Fruit fly (Drosophila melanogaster) whole organism, embryonic: ENCODE data around the gene Dpm1.
A peak's percentile ranks its signal among the peaks of the same experiment; 100 is the strongest.

Experiments
- Adf1 ChIP-seq: fragments of 200-800 bp; sonication (Bioruptor generic); IDR thresholded peaks from 2 replicates; pipeline ENCODE4 v1.3.6; 2022; ENCODE audit warnings: missing biosample characterization, missing genetic modification characterization
- Bgb ChIP-seq: fragments of 200-800 bp; sonication (Bioruptor generic); IDR thresholded peaks from 2 replicates; pipeline ENCODE4 v1.3.6; 2022; ENCODE audit warnings: missing biosample characterization, missing genetic modification characterization; ENCODE audit not compliant: partially characterized antibody
- CG1024 ChIP-seq: fragments of 200-800 bp; sonication (Bioruptor generic); IDR thresholded peaks from 2 replicates; pipeline ENCODE4 v1.3.6; 2022; ENCODE audit warnings: missing biosample characterization, missing genetic modification characterization
- CG10565 ChIP-seq: fragments of 200-800 bp; sonication (Bioruptor generic); optimal IDR thresholded peaks from 3 replicates; lab custom pipeline; 2016; ENCODE audit warnings: missing biosample characterization, mild to moderate bottlenecking, missing genetic modification characterization
- CG12236 ChIP-seq: fragments of 200-800 bp; sonication (Bioruptor generic); optimal IDR thresholded peaks from 2 replicates; lab custom pipeline; 2016; ENCODE audit warnings: missing biosample characterization, missing genetic modification characterization
- CG12391 ChIP-seq: fragments of 200-800 bp; sonication (Bioruptor generic); optimal IDR thresholded peaks from 3 replicates; lab custom pipeline; 2018; ENCODE audit warnings: missing biosample characterization, mild to moderate bottlenecking, missing genetic modification characterization, moderate library complexity
- CG13296 ChIP-seq: fragments of 200-800 bp; sonication (Bioruptor generic); optimal IDR thresholded peaks from 3 replicates; lab custom pipeline; 2018; ENCODE audit warnings: missing biosample characterization, mild to moderate bottlenecking, missing genetic modification characterization
- CG13624 ChIP-seq: fragments of 200-800 bp; sonication (Bioruptor generic); optimal IDR thresholded peaks from 2 replicates; lab custom pipeline; 2016; ENCODE audit warnings: missing biosample characterization, missing genetic modification characterization
- CG13775 ChIP-seq: fragments of 200-800 bp; sonication (Bioruptor generic); optimal IDR thresholded peaks from 3 replicates; lab custom pipeline; 2017; ENCODE audit warnings: missing biosample characterization, mild to moderate bottlenecking, missing genetic modification characterization
- CG15514 ChIP-seq: fragments of 200-800 bp; sonication (Bioruptor generic); optimal IDR thresholded peaks from 3 replicates; lab custom pipeline; 2017; ENCODE audit warnings: missing biosample characterization, missing genetic modification characterization, mild to moderate bottlenecking, moderate library complexity, missing genetic modification reagents
- CG17359 ChIP-seq: fragments of 200-800 bp; sonication (Bioruptor generic); optimal IDR thresholded peaks from 3 replicates; lab custom pipeline; 2018; ENCODE audit warnings: missing biosample characterization, mild to moderate bottlenecking, missing genetic modification characterization, moderate library complexity
- CG1792 ChIP-seq: fragments of 200-800 bp; sonication (Bioruptor generic); optimal IDR thresholded peaks from 2 replicates; lab custom pipeline; 2016; ENCODE audit warnings: missing biosample characterization, missing genetic modification characterization
- CG18599 ChIP-seq: fragments of 200-800 bp; sonication (Bioruptor generic); optimal IDR thresholded peaks from 3 replicates; lab custom pipeline; 2017; ENCODE audit warnings: missing biosample characterization, missing genetic modification characterization, mild to moderate bottlenecking, moderate library complexity, missing genetic modification reagents
- CG30020 ChIP-seq: fragments of 200-800 bp; optimal IDR thresholded peaks from 2 replicates; lab custom pipeline; 2019; ENCODE audit warnings: missing biosample characterization, mild to moderate bottlenecking, missing genetic modification characterization, moderate library complexity
- CG32532 ChIP-seq: fragments of 200-800 bp; sonication (Bioruptor generic); IDR thresholded peaks from 2 replicates; pipeline ENCODE4 v1.3.6; 2022; ENCODE audit warnings: missing biosample characterization, missing genetic modification characterization
- CG34224 ChIP-seq: fragments of 200-800 bp; sonication (Bioruptor generic); IDR thresholded peaks from 3 replicates; pipeline ENCODE4 v1.3.6; 2022; ENCODE audit warnings: missing biosample characterization, missing genetic modification characterization; ENCODE audit not compliant: partially characterized antibody
- CG34422 ChIP-seq: fragments of 200-800 bp; sonication (Bioruptor generic); IDR thresholded peaks from 3 replicates; pipeline ENCODE4 v1.3.6; 2022; ENCODE audit warnings: missing biosample characterization, missing genetic modification characterization
- CG3726 ChIP-seq: fragments of 200-800 bp; sonication (Bioruptor generic); IDR thresholded peaks from 3 replicates; pipeline ENCODE4, ENCODE4 v1.3.6; 2022; ENCODE audit warnings: missing biosample characterization, missing genetic modification characterization
- CG4820 ChIP-seq: fragments of 200-800 bp; sonication (Bioruptor generic); optimal IDR thresholded peaks from 3 replicates; lab custom pipeline; 2016; ENCODE audit warnings: missing biosample characterization, missing genetic modification characterization
- CG9215 ChIP-seq: fragments of 200-800 bp; sonication (Bioruptor generic); IDR thresholded peaks from 2 replicates; pipeline ENCODE4 v1.3.6; 2022; ENCODE audit warnings: missing biosample characterization, missing genetic modification characterization
- Camta ChIP-seq: fragments of 200-800 bp; sonication (Bioruptor generic); optimal IDR thresholded peaks from 2 replicates; lab custom pipeline; 2016; ENCODE audit warnings: missing biosample characterization, missing genetic modification characterization
- CrebB ChIP-seq: fragments of 200-800 bp; sonication (Bioruptor generic); optimal IDR thresholded peaks from 3 replicates; lab custom pipeline; 2018; ENCODE audit warnings: missing biosample characterization, mild to moderate bottlenecking, missing genetic modification characterization
- D19A ChIP-seq: fragments of 200-800 bp; optimal IDR thresholded peaks from 3 replicates; lab custom pipeline; 2019; ENCODE audit warnings: missing biosample characterization, mild to moderate bottlenecking, missing genetic modification characterization, moderate library complexity
- Dbx ChIP-seq: fragments of 200-800 bp; sonication (Bioruptor generic); IDR thresholded peaks from 3 replicates; pipeline ENCODE4 v1.3.6; 2022; ENCODE audit warnings: missing biosample characterization, missing genetic modification characterization
- Ets65A ChIP-seq: fragments of 200-800 bp; sonication (Bioruptor generic); peaks from one replicate; lab custom pipeline; 2016; ENCODE audit warnings: missing biosample characterization, missing genetic modification characterization
- Fer2 ChIP-seq: fragments of 200-800 bp; sonication (Bioruptor generic); optimal IDR thresholded peaks from 2 replicates; lab custom pipeline; 2018; ENCODE audit warnings: missing biosample characterization, mild to moderate bottlenecking, missing genetic modification characterization, moderate library complexity
- Kr ChIP-seq: fragments of 200-800 bp; sonication (Bioruptor generic); optimal IDR thresholded peaks from 2 replicates; lab custom pipeline; 2017; ENCODE audit warnings: missing biosample characterization, mild to moderate bottlenecking, missing genetic modification characterization
- MESR4 ChIP-seq: fragments of 200-800 bp; sonication (Bioruptor generic); optimal IDR thresholded peaks from 2 replicates; lab custom pipeline; 2018; ENCODE audit warnings: missing biosample characterization, mild to moderate bottlenecking, missing genetic modification characterization, moderate library complexity
- Max ChIP-seq: fragments of 200-800 bp; sonication (Bioruptor generic); optimal IDR thresholded peaks from 2 replicates; lab custom pipeline; 2016; ENCODE audit warnings: missing biosample characterization, mild to moderate bottlenecking, missing genetic modification characterization
- NK7.1 ChIP-seq: fragments of 200-800 bp; sonication (Bioruptor generic); optimal IDR thresholded peaks from 3 replicates; lab custom pipeline; 2016; ENCODE audit warnings: missing biosample characterization, missing genetic modification characterization
- Ptx1 ChIP-seq: fragments of 200-800 bp; sonication (Bioruptor generic); IDR thresholded peaks from 2 replicates; pipeline ENCODE4 v1.3.6; 2022; ENCODE audit warnings: missing biosample characterization, missing genetic modification characterization
- Scr ChIP-seq: fragments of 200-800 bp; sonication (Bioruptor generic); IDR thresholded peaks from 2 replicates; pipeline ENCODE4 v1.3.6; 2022; ENCODE audit warnings: missing biosample characterization, missing genetic modification characterization; ENCODE audit not compliant: partially characterized antibody
- Six4 ChIP-seq: fragments of 200-800 bp; sonication (Bioruptor generic); optimal IDR thresholded peaks from 2 replicates; lab custom pipeline; 2016; ENCODE audit warnings: missing biosample characterization, missing genetic modification characterization
- al ChIP-seq: fragments of 200-800 bp; sonication (Bioruptor generic); IDR thresholded peaks from 2 replicates; pipeline ENCODE4 v1.3.6; 2022; ENCODE audit warnings: missing biosample characterization, missing genetic modification characterization
- ash1 ChIP-seq: fragments of 200-800 bp; sonication (Bioruptor generic); optimal IDR thresholded peaks from 2 replicates; lab custom pipeline; 2018; ENCODE audit warnings: missing biosample characterization, mild to moderate bottlenecking, missing genetic modification characterization
- chif ChIP-seq, 2 experiments: fragments of 200-800 bp; sonication (Bioruptor generic); optimal IDR thresholded peaks; 3 replicates each; lab custom pipeline; 2016; ENCODE audit warnings: missing biosample characterization in 2 of 2, missing genetic modification characterization in 2 of 2
- chn ChIP-seq: fragments of 200-800 bp; sonication (Bioruptor generic); optimal IDR thresholded peaks from 2 replicates; lab custom pipeline; 2016; ENCODE audit warnings: missing biosample characterization, missing genetic modification characterization
- crp ChIP-seq, 2 experiments: fragments of 200-800 bp; sonication (Bioruptor generic); optimal IDR thresholded peaks; 2 replicates in 1 of 2; 3 replicates in 1 of 2; lab custom pipeline; 2017; ENCODE audit warnings: missing biosample characterization in 2 of 2, missing genetic modification characterization in 2 of 2, mild to moderate bottlenecking in 1 of 2, moderate library complexity in 1 of 2
- dpn ChIP-seq, 2 experiments: fragments of 200-800 bp; sonication (Bioruptor generic); optimal IDR thresholded peaks; 3 replicates each; lab custom pipeline; 2016; ENCODE audit warnings: missing biosample characterization in 2 of 2, missing genetic modification characterization in 2 of 2
- hb ChIP-seq: fragments of 200-800 bp; sonication (Bioruptor generic); IDR thresholded peaks from 3 replicates; pipeline ENCODE4 v1.3.6; 2022; ENCODE audit warnings: missing biosample characterization, missing genetic modification characterization; ENCODE audit not compliant: partially characterized antibody
- ind ChIP-seq: fragments of 200-800 bp; sonication (Bioruptor generic); optimal IDR thresholded peaks from 3 replicates; lab custom pipeline; 2016; ENCODE audit warnings: missing biosample characterization, missing genetic modification characterization
- mirr ChIP-seq: fragments of 200-800 bp; sonication (Bioruptor generic); optimal IDR thresholded peaks from 3 replicates; lab custom pipeline; 2018; ENCODE audit warnings: missing biosample characterization, mild to moderate bottlenecking, missing genetic modification characterization
- phol ChIP-seq: fragments of 200-800 bp; sonication (Bioruptor generic); optimal IDR thresholded peaks from 3 replicates; lab custom pipeline; 2018; ENCODE audit warnings: missing biosample characterization, mild to moderate bottlenecking, missing genetic modification characterization, moderate library complexity
- prd ChIP-seq, 3 experiments: fragments of >200 bp in 2 of 3; fragments of 200-800 bp in 1 of 3; sonication (Bioruptor generic) in 1 of 3; optimal IDR thresholded peaks in 2 of 3; IDR thresholded peaks in 1 of 3; 2 replicates in 2 of 3; 3 replicates in 1 of 3; pipeline versions ENCODE4 v1.3.6 to Lab custom; 2017 to 2022; ENCODE audit warnings: missing biosample characterization in 1 of 3, missing genetic modification characterization in 1 of 3
- pzg ChIP-seq: fragments of 200-800 bp; sonication (Bioruptor generic); optimal IDR thresholded peaks from 3 replicates; lab custom pipeline; 2018; ENCODE audit warnings: missing biosample characterization, mild to moderate bottlenecking, missing genetic modification characterization, moderate library complexity
- sens ChIP-seq: fragments of 200-800 bp; sonication (Bioruptor generic); peaks from one replicate; lab custom pipeline; 2016; ENCODE audit warnings: missing biosample characterization, missing genetic modification characterization
- seq ChIP-seq: fragments of 200-800 bp; sonication (Bioruptor generic); IDR thresholded peaks from 2 replicates; pipeline ENCODE4 v1.3.6; 2022; ENCODE audit warnings: missing biosample characterization, missing genetic modification characterization
- tx ChIP-seq: fragments of 200-800 bp; sonication (Bioruptor generic); optimal IDR thresholded peaks from 2 replicates; lab custom pipeline; 2016; ENCODE audit warnings: missing biosample characterization, missing genetic modification characterization
- unc-4 ChIP-seq: fragments of 200-800 bp; sonication (Bioruptor generic); IDR thresholded peaks from 2 replicates; pipeline ENCODE4 v1.3.6; 2022; ENCODE audit warnings: missing biosample characterization, missing genetic modification characterization; ENCODE audit not compliant: partially characterized antibody

Gene Dpm1

dm6 chr2L:19489997-19490461 lies 36.1 kb downstream of the Dpm1 start, which contains the start of the genes CG10194 and CG18094 (continued):
- peak; percentile 20 for TF ChIP-seq CG15514 (GFP tag; lab: Kevin White, UChicago)
- no peak for TF ChIP-seq hb (GFP tag; lab: Robert Waterston, UW)
- peak; percentile 22 for TF ChIP-seq CG13296 (GFP tag; lab: Kevin White, UChicago)
- TF ChIP-seq Ptx1 (GFP tag; lab: Robert Waterston, UW): peak; percentile 41; the same call in 1 of the 2 replicates
- peak; percentile 27 for TF ChIP-seq sens (GFP tag; lab: Kevin White, UChicago)
- no peak for TF ChIP-seq CG13624 (GFP tag; lab: Kevin White, UChicago)
- peak; percentile 66; the same call in 1 of the 2 replicates for TF ChIP-seq Bgb (GFP tag; lab: Robert Waterston, UW)
- TF ChIP-seq Kr: no peak
- no peak for TF ChIP-seq CG18599
- TF ChIP-seq Ets65A (GFP tag; lab: Kevin White, UChicago): no peak
- TF ChIP-seq chn (GFP tag; lab: Kevin White, UChicago): peak; percentile 10
- peak; percentile 41 for TF ChIP-seq D19A (tag; lab: Kevin White, UChicago)
- no peak for TF ChIP-seq tx (GFP tag; lab: Kevin White, UChicago)
- peak; percentile 40; the same call in 1 of the 3 replicates for TF ChIP-seq CG34422
- TF ChIP-seq CG32532 (GFP tag; lab: Robert Waterston, UW): peak; percentile 74; the same call in 1 of the 2 replicates
- no peak for TF ChIP-seq NK7.1 (GFP tag; lab: Kevin White, UChicago)
- TF ChIP-seq CrebB: no peak
- peak in 1 of 2 experiments; percentile 47 for TF ChIP-seq dpn (GFP tag; optimal IDR thresholded peaks at IDR 0.05; lab: Kevin White, UChicago)
- TF ChIP-seq chif (GFP tag; optimal IDR thresholded peaks at IDR 0.05; lab: Kevin White, UChicago): no peak
- TF ChIP-seq CG4820 (GFP tag; lab: Kevin White, UChicago): no peak
- TF ChIP-seq CG30020 (tag; lab: Kevin White, UChicago): no peak
- TF ChIP-seq Scr (GFP tag; lab: Robert Waterston, UW): peak; percentile 47; the same call in 1 of the 2 replicates
- TF ChIP-seq al (GFP tag; lab: Robert Waterston, UW): 0 out of 2 replicates have a peak, but pooled peaks have one; percentile 23
- peak; percentile 78 for TF ChIP-seq CG34224 (GFP tag; lab: Robert Waterston, UW)
- TF ChIP-seq pzg (GFP tag; lab: Kevin White, UChicago): peak; percentile 41
- TF ChIP-seq CG1024 (GFP tag; lab: Robert Waterston, UW): no peak
- TF ChIP-seq mirr (GFP tag; lab: Kevin White, UChicago): no peak
- TF ChIP-seq unc-4: peak; percentile 70
- no peak for TF ChIP-seq ash1 (GFP tag; lab: Kevin White, UChicago)
- TF ChIP-seq CG3726: no peak
- TF ChIP-seq CG1792 (GFP tag; lab: Kevin White, UChicago): no peak
- peak; percentile 47 for TF ChIP-seq CG13775 (GFP tag; lab: Kevin White, UChicago)
- TF ChIP-seq phol (tag; lab: Kevin White, UChicago): peak; percentile 38
- TF ChIP-seq seq (GFP tag; lab: Robert Waterston, UW): peak; percentile 55; the same call in 1 of the 2 replicates
- TF ChIP-seq MESR4 (GFP tag; lab: Kevin White, UChicago): peak; percentile 35
- TF ChIP-seq Six4 (GFP tag; lab: Kevin White, UChicago): peak; percentile 10
- TF ChIP-seq CG12236 (GFP tag; lab: Kevin White, UChicago): no peak
- no peak for TF ChIP-seq prd (optimal IDR thresholded peaks at IDR 0.05; lab: Kevin White, UChicago)
- TF ChIP-seq prd (GFP tag; IDR thresholded peaks at IDR 0.05; lab: Robert Waterston, UW): peak; percentile 51; the same call in 2 of the 3 replicates
- no peak for TF ChIP-seq Camta (GFP tag; lab: Kevin White, UChicago)
- TF ChIP-seq Max (GFP tag; lab: Kevin White, UChicago): peak; percentile 17
- TF ChIP-seq crp (GFP tag; optimal IDR thresholded peaks at IDR 0.05; lab: Kevin White, UChicago): peak; percentile 29 to 88
- TF ChIP-seq Dbx (GFP tag; lab: Robert Waterston, UW): 0 out of 3 replicates have a peak, but pooled peaks have one; percentile 35
- TF ChIP-seq ind: peak; percentile 55
- TF ChIP-seq CG17359 (tag; lab: Kevin White, UChicago): peak; percentile 9
- peak; percentile 66 for TF ChIP-seq CG12391 (tag; lab: Kevin White, UChicago)
- no peak for TF ChIP-seq Fer2 (tag; lab: Kevin White, UChicago)
- TF ChIP-seq CG9215 (GFP tag; lab: Robert Waterston, UW): peak; percentile 11; the same call in 1 of the 2 replicates
- 0 out of 2 replicates have a peak, but pooled peaks have one; percentile 18 for TF ChIP-seq Adf1 (GFP tag; lab: Robert Waterston, UW)
- no peak for TF ChIP-seq CG10565 (GFP tag; lab: Kevin White, UChicago)
